Worm (Caenorhabditis elegans): ENCODE measurements around the gene fbxb-84.
"Not testable (repeated sequence)": the region's sequence is repeated elsewhere in the genome, so short reads cannot be mapped to it uniquely, and the experiment has no call there.

ce11 chrIII:98822-99221 lies 47.4 kb downstream of the fbxb-84 start, which contains the start of gene C29F9.9:
- not testable (repeated sequence) for TF ChIP-seq sptf-1 (tag; optimal IDR thresholded peaks at IDR 0.05); snu-23 (GFP tag; optimal IDR thresholded peaks at IDR 0.05); F16B12.6 (tag; optimal IDR thresholded peaks at IDR 0.05)
